Fruit fly (Drosophila melanogaster) whole organism: ENCODE measurements around the gene CG9555.

ENCODE experiments used
- CG8478 ChIP-seq: fragments of >200 bp; optimal IDR thresholded peaks from 2 replicates; lab custom pipeline; 2018; ENCODE audit warnings: inconsistent platforms
- pan ChIP-seq: fragments of >200 bp; optimal IDR thresholded peaks from 2 replicates; lab custom pipeline; 2017
- psq ChIP-seq: fragments of >200 bp; optimal IDR thresholded peaks from 2 replicates; lab custom pipeline; 2017
- usp ChIP-seq: fragments of >200 bp; optimal IDR thresholded peaks from 2 replicates; lab custom pipeline; 2017; ENCODE audit warnings: missing biosample characterization, missing genetic modification characterization, mixed read lengths

dm6 chr2L:8980359-8980758 lies 11.2 kb upstream of the CG9555 start, which contains the start of gene CG18662:
- no peak for TF ChIP-seq usp (GFP tag; lab: Kevin White, UChicago)
- no peak for TF ChIP-seq pan (lab: Kevin White, UChicago)
- no peak for TF ChIP-seq psq (lab: Kevin White, UChicago)
- no peak for TF ChIP-seq CG8478 (lab: Kevin White, UChicago)
